Worm (Caenorhabditis elegans) whole organism, L2 larva: ENCODE results near the gene Y50D4B.2.

ENCODE experiments used
- C34F6.9 ChIP-seq: fragments of 150-350 bp; optimal IDR thresholded peaks from 2 replicates; lab custom pipeline; 2014; ENCODE audit warnings: missing biosample characterization, missing genetic modification characterization
- F13H6.1 ChIP-seq: sonication (generic microtip); optimal IDR thresholded peaks from 2 replicates; lab custom pipeline; 2016; ENCODE audit warnings: missing genetic modification characterization, missing compliant biosample characterization
- R02D3.7 ChIP-seq: fragments of 150-350 bp; optimal IDR thresholded peaks from 2 replicates; lab custom pipeline; 2014; ENCODE audit warnings: missing biosample characterization, missing genetic modification characterization
- Y55F3AM.14 ChIP-seq: fragments of 200-800 bp; sonication (Bioruptor generic); optimal IDR thresholded peaks from 2 replicates; lab custom pipeline; 2018; ENCODE audit warnings: mild to moderate bottlenecking, missing genetic modification characterization, missing compliant biosample characterization
- ZK546.5 ChIP-seq: sonication (generic microtip); optimal IDR thresholded peaks from 2 replicates; lab custom pipeline; 2017; ENCODE audit warnings: missing biosample characterization, missing genetic modification characterization
- alr-1 ChIP-seq: fragments of 150-350 bp; optimal IDR thresholded peaks from 2 replicates; lab custom pipeline; 2014; ENCODE audit warnings: missing biosample characterization, missing genetic modification characterization
- aly-2 ChIP-seq: fragments of 150-350 bp; optimal IDR thresholded peaks from 2 replicates; lab custom pipeline; 2014; ENCODE audit warnings: missing biosample characterization, missing genetic modification characterization
- ama-1 ChIP-seq: fragments of 150-350 bp; optimal IDR thresholded peaks from 2 replicates; lab custom pipeline; 2018; ENCODE audit warnings: inconsistent platforms
- blmp-1 ChIP-seq: sonication (generic microtip); optimal IDR thresholded peaks from 2 replicates; lab custom pipeline; 2017; ENCODE audit warnings: missing genetic modification characterization, mild to moderate bottlenecking, missing compliant biosample characterization, antibody characterized with exemption, moderate library complexity; ENCODE audit not compliant: insufficient read depth
- ceh-16 ChIP-seq: fragments of 150-350 bp; optimal IDR thresholded peaks from 2 replicates; lab custom pipeline; 2014; ENCODE audit warnings: missing biosample characterization, missing genetic modification characterization
- ceh-82 ChIP-seq: fragments of 150-350 bp; optimal IDR thresholded peaks from 2 replicates; lab custom pipeline; 2014; ENCODE audit warnings: missing biosample characterization, missing genetic modification characterization
- crh-2 ChIP-seq: sonication (generic microtip); optimal IDR thresholded peaks from 2 replicates; lab custom pipeline; 2017; ENCODE audit warnings: missing biosample characterization, missing genetic modification characterization
- dmd-4 ChIP-seq: sonication (generic microtip); optimal IDR thresholded peaks from 2 replicates; lab custom pipeline; 2017; ENCODE audit warnings: missing biosample characterization, missing genetic modification characterization
- egl-27 ChIP-seq: sonication (generic microtip); optimal IDR thresholded peaks from 3 replicates; lab custom pipeline; 2017; ENCODE audit warnings: missing biosample characterization, missing genetic modification reagents, missing genetic modification characterization
- elt-1 ChIP-seq: fragments of 150-350 bp; optimal IDR thresholded peaks from 2 replicates; lab custom pipeline; 2014; ENCODE audit warnings: missing biosample characterization, missing genetic modification characterization
- elt-3 ChIP-seq: sonication (generic microtip); optimal IDR thresholded peaks from 2 replicates; lab custom pipeline; 2017; ENCODE audit warnings: missing biosample characterization, missing genetic modification characterization
- fos-1 ChIP-seq: fragments of 150-350 bp; optimal IDR thresholded peaks from 2 replicates; lab custom pipeline; 2014; ENCODE audit warnings: missing biosample characterization, missing genetic modification characterization
- gmeb-1 ChIP-seq: fragments of 150-350 bp; optimal IDR thresholded peaks from 2 replicates; lab custom pipeline; 2014; ENCODE audit warnings: missing biosample characterization, missing genetic modification characterization
- lin-11 ChIP-seq: fragments of 150-350 bp; sonication (generic microtip); optimal IDR thresholded peaks from 2 replicates; lab custom pipeline; 2014; ENCODE audit warnings: missing biosample characterization, missing genetic modification characterization, inconsistent platforms, mixed read lengths
- lin-13 ChIP-seq: fragments of 150-350 bp; optimal IDR thresholded peaks from 2 replicates; lab custom pipeline; 2014; ENCODE audit warnings: missing biosample characterization, missing genetic modification reagents, missing genetic modification characterization
- lin-39 ChIP-seq: fragments of 150-350 bp; optimal IDR thresholded peaks from 2 replicates; lab custom pipeline; 2014; ENCODE audit warnings: missing biosample characterization, missing genetic modification reagents, missing genetic modification characterization
- lsy-2 ChIP-seq, 2 experiments: fragments of 150-350 bp in 1 of 2; sonication (generic microtip) in 1 of 2; optimal IDR thresholded peaks; 2 replicates each; lab custom pipeline; 2014 to 2017; ENCODE audit warnings: missing biosample characterization in 2 of 2, missing genetic modification characterization in 2 of 2
- mab-5 ChIP-seq: fragments of 150-350 bp; optimal IDR thresholded peaks from 2 replicates; lab custom pipeline; 2014; ENCODE audit warnings: missing biosample characterization, missing genetic modification characterization
- mdl-1 ChIP-seq, 2 experiments: fragments of 150-350 bp in 1 of 2; sonication (generic microtip) in 1 of 2; optimal IDR thresholded peaks; 2 replicates each; lab custom pipeline; 2017; ENCODE audit warnings: missing biosample characterization in 2 of 2, missing genetic modification characterization in 2 of 2
- nhr-10 ChIP-seq: sonication (generic microtip); optimal IDR thresholded peaks from 2 replicates; lab custom pipeline; 2017; ENCODE audit warnings: missing biosample characterization, missing genetic modification characterization
- nhr-11 ChIP-seq: fragments of 150-350 bp; optimal IDR thresholded peaks from 2 replicates; lab custom pipeline; 2014; ENCODE audit warnings: missing biosample characterization, missing genetic modification characterization
- nhr-12 ChIP-seq: fragments of 150-350 bp; optimal IDR thresholded peaks from 2 replicates; lab custom pipeline; 2014; ENCODE audit warnings: missing biosample characterization, missing genetic modification characterization
- nhr-129 ChIP-seq: fragments of 150-350 bp; optimal IDR thresholded peaks from 2 replicates; lab custom pipeline; 2014; ENCODE audit warnings: missing biosample characterization, missing genetic modification characterization
- nhr-21 ChIP-seq: fragments of 150-350 bp; optimal IDR thresholded peaks from 2 replicates; lab custom pipeline; 2014; ENCODE audit warnings: missing biosample characterization, missing genetic modification characterization
- nhr-23 ChIP-seq: fragments of 150-350 bp; optimal IDR thresholded peaks from 2 replicates; lab custom pipeline; 2014; ENCODE audit warnings: missing biosample characterization, missing genetic modification reagents, missing genetic modification characterization
- nhr-237 ChIP-seq: fragments of 150-350 bp; optimal IDR thresholded peaks from 2 replicates; lab custom pipeline; 2014; ENCODE audit warnings: missing biosample characterization, missing genetic modification characterization
- nhr-25 ChIP-seq: fragments of 150-350 bp; sonication (generic microtip); optimal IDR thresholded peaks from 3 replicates; lab custom pipeline; 2014; ENCODE audit warnings: missing biosample characterization, missing genetic modification characterization
- nhr-6 ChIP-seq: fragments of 150-350 bp; optimal IDR thresholded peaks from 2 replicates; lab custom pipeline; 2014; ENCODE audit warnings: missing biosample characterization, missing genetic modification characterization
- nhr-77 ChIP-seq: fragments of 150-350 bp; optimal IDR thresholded peaks from 2 replicates; lab custom pipeline; 2014; ENCODE audit warnings: missing biosample characterization, missing genetic modification characterization
- peb-1 ChIP-seq: fragments of 150-350 bp; optimal IDR thresholded peaks from 2 replicates; lab custom pipeline; 2014; ENCODE audit warnings: missing biosample characterization, missing genetic modification characterization
- sem-4 ChIP-seq: fragments of 150-350 bp; optimal IDR thresholded peaks from 2 replicates; lab custom pipeline; 2014; ENCODE audit warnings: missing biosample characterization, missing genetic modification reagents, missing genetic modification characterization
- skn-1 ChIP-seq: sonication (generic microtip); optimal IDR thresholded peaks from 2 replicates; lab custom pipeline; 2017; ENCODE audit warnings: missing biosample characterization, missing genetic modification characterization
- sma-3 ChIP-seq: sonication (generic microtip); optimal IDR thresholded peaks from 2 replicates; lab custom pipeline; 2016; ENCODE audit warnings: missing genetic modification reagents, missing genetic modification characterization, missing compliant biosample characterization
- sma-9 ChIP-seq, 2 experiments: fragments of 150-350 bp in 1 of 2; sonication (generic microtip) in 1 of 2; optimal IDR thresholded peaks; 2 replicates each; lab custom pipeline; 2014 to 2016; ENCODE audit warnings: missing genetic modification characterization in 2 of 2, mild to moderate bottlenecking in 1 of 2, missing biosample characterization in 1 of 2, missing compliant biosample characterization in 1 of 2, missing genetic modification reagents in 1 of 2, moderate library complexity in 1 of 2
- snpc-4 ChIP-seq: fragments of 150-350 bp; optimal IDR thresholded peaks from 2 replicates; lab custom pipeline; 2014; ENCODE audit warnings: missing biosample characterization, missing genetic modification characterization
- unc-39 ChIP-seq: fragments of 150-350 bp; optimal IDR thresholded peaks from 2 replicates; lab custom pipeline; 2014; ENCODE audit warnings: missing biosample characterization, missing genetic modification characterization
- unc-55 ChIP-seq: fragments of 150-350 bp; sonication (generic microtip); optimal IDR thresholded peaks from 3 replicates; lab custom pipeline; 2014; ENCODE audit warnings: missing biosample characterization, missing genetic modification reagents, missing genetic modification characterization
- zag-1 ChIP-seq: fragments of 150-350 bp; optimal IDR thresholded peaks from 2 replicates; lab custom pipeline; 2014; ENCODE audit warnings: missing biosample characterization, missing genetic modification characterization
- ztf-1 ChIP-seq: fragments of 200-800 bp; sonication (Bioruptor generic); conservative IDR thresholded peaks from 2 replicates; pipeline ENCODE4 v1.3.6; 2022; ENCODE audit warnings: missing genetic modification characterization, missing compliant biosample characterization
- ztf-11 ChIP-seq: sonication (generic microtip); optimal IDR thresholded peaks from 2 replicates; lab custom pipeline; 2017; ENCODE audit warnings: missing biosample characterization, missing genetic modification characterization
- ztf-4 ChIP-seq: fragments of 150-350 bp; optimal IDR thresholded peaks from 2 replicates; lab custom pipeline; 2014; ENCODE audit warnings: missing biosample characterization, missing genetic modification characterization

Y50D4B.2 gene

ce11 chrV:1142251-1142650 is 41.9 kb downstream of the Y50D4B.2 start:
- TF ChIP-seq nhr-6 (tag; lab: Kevin White, UChicago) (no peak), nhr-237 (no peak), peb-1 (tag; lab: Kevin White, UChicago) (no peak)
- TF ChIP-seq, all 48 proteins: peak for 0

DNA sequence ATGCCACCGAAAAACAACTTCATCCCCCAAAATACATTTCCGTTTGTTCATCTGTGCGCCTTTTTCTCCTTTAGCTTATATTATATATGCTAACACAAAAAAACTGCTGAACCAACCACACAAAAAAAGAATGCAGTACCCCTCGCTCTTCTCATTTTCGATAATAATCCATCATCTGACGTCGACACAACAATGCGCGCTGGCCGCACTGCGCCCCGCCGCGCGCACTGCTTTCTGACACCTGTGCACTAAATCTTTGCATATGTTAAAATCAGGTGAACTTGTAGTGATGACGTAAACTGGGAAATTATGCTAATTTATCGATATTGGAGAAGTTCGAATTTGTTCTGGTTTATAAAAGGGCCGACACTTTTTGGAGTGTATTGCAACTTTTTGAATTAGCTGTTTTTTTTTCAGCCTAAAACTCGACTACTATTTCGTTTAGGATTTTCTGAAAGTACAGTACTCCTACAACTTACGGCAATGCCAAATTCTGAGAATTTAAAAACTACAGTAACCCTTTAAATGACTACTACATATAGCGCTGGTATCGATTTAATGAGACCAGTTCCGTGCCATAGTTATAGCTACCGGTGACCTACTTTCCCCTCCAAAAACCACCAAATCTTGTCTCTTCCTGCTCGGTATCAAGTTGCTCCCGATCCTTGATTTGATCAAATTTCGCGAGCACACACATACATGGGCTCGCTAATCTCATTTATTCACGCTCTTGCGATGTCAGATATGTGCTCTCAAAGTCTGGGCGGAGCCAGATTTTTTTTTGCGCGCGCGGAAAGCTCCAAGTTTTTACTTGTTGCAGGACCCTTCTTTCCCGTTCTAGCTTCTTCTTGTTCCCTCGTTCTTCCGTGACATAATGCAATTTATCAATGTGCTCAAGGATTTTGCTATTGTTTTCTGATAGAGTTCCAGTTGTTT is 49.6 kb downstream of the Y50D4B.2 start:
- TF ChIP-seq sma-9 (GFP tag; optimal IDR thresholded peaks at IDR 0.05; lab: Kevin White, UChicago) (peak; percentile 34), sma-9 (tag; optimal IDR thresholded peaks at IDR 0.05; lab: Kevin White, UChicago) (no peak), lin-11 (tag; lab: Kevin White, UChicago) (peak; percentile 39), C34F6.9 (tag; lab: Kevin White, UChicago) (no peak), lsy-2 (tag; optimal IDR thresholded peaks at IDR 0.05; lab: Kevin White, UChicago) (peak in 1 of 2 experiments; percentile 22), unc-55 (GFP tag; lab: Kevin White, UChicago) (peak; percentile 2), nhr-10 (no peak)

- peak; percentile 97 for TF ChIP-seq lin-13 (GFP tag; lab: Kevin White, UChicago)
- peak; percentile 79 for TF ChIP-seq snpc-4 (tag; lab: Kevin White, UChicago)
- peak; percentile 100 for TF ChIP-seq Y55F3AM.14 (GFP tag; lab: Kevin White, UChicago)
- TF ChIP-seq blmp-1 (tag; lab: Kevin White, UChicago), result peak; percentile 45
- TF ChIP-seq sma-9 (GFP tag; optimal IDR thresholded peaks at IDR 0.05; lab: Kevin White, UChicago), result peak; percentile 97
- no peak for TF ChIP-seq sma-9 (tag; optimal IDR thresholded peaks at IDR 0.05; lab: Kevin White, UChicago)
- TF ChIP-seq nhr-10, result peak; percentile 93
- TF ChIP-seq nhr-12 (tag; lab: Kevin White, UChicago), result peak; percentile 39
- TF ChIP-seq nhr-237, result peak; percentile 92
- peak; percentile 98 for TF ChIP-seq unc-55 (GFP tag; lab: Kevin White, UChicago)
- TF ChIP-seq unc-39, result peak; percentile 84
- TF ChIP-seq R02D3.7, result peak; percentile 63
- peak; percentile 96 for TF ChIP-seq sem-4 (tag; lab: Kevin White, UChicago)
- TF ChIP-seq sma-3 (GFP tag; lab: Kevin White, UChicago), result peak; percentile 98
- peak; percentile 97 for TF ChIP-seq nhr-129 (tag; lab: Kevin White, UChicago)
- peak; percentile 92 for TF ChIP-seq nhr-25 (tag; lab: Kevin White, UChicago)
- TF ChIP-seq ztf-11 (tag; lab: Kevin White, UChicago), result peak; percentile 77
- TF ChIP-seq C34F6.9 (tag; lab: Kevin White, UChicago), result peak; percentile 98
- peak; percentile 66 for TF ChIP-seq ZK546.5
- peak; percentile 99 for TF ChIP-seq lin-11 (tag; lab: Kevin White, UChicago)
- TF ChIP-seq lsy-2 (tag; optimal IDR thresholded peaks at IDR 0.05; lab: Kevin White, UChicago), result peak; percentile 93 to 95
- no peak for TF ChIP-seq lin-39 (tag; lab: Kevin White, UChicago)
- peak; percentile 55 for TF ChIP-seq dmd-4 (tag; lab: Kevin White, UChicago)
- peak; percentile 99 for TF ChIP-seq zag-1 (tag; lab: Kevin White, UChicago)
- TF ChIP-seq ceh-16 (tag; lab: Kevin White, UChicago), result peak; percentile 87
- peak; percentile 26 for TF ChIP-seq skn-1 (tag; lab: Kevin White, UChicago)
- TF ChIP-seq fos-1, result peak; percentile 96
- peak; percentile 98 for TF ChIP-seq ztf-4
- no peak for TF ChIP-seq elt-1 (tag; lab: Kevin White, UChicago)
- no peak for TF ChIP-seq alr-1 (tag; lab: Kevin White, UChicago)
- peak; percentile 92; the same call in 1 of the 2 replicates for TF ChIP-seq ztf-1 (GFP tag; lab: Robert Waterston, UW)
- no peak for TF ChIP-seq peb-1 (tag; lab: Kevin White, UChicago)
- TF ChIP-seq ceh-82 (tag; lab: Kevin White, UChicago), result peak; percentile 91
- peak; percentile 99 for TF ChIP-seq F13H6.1 (tag; lab: Kevin White, UChicago)
- peak; percentile 98 for TF ChIP-seq crh-2 (tag; lab: Kevin White, UChicago)
- peak; percentile 95 for TF ChIP-seq egl-27
- TF ChIP-seq mab-5 (tag; lab: Kevin White, UChicago), result peak; percentile 95
- TF ChIP-seq nhr-77 (tag; lab: Kevin White, UChicago), result peak; percentile 74
- no peak for TF ChIP-seq ama-1 (lab: Kevin White, UChicago)
- peak; percentile 86 for TF ChIP-seq gmeb-1 (tag; lab: Kevin White, UChicago)
- TF ChIP-seq elt-3 (tag; lab: Kevin White, UChicago), result no peak
- TF ChIP-seq nhr-11, result peak; percentile 87
- TF ChIP-seq mdl-1 (tag; optimal IDR thresholded peaks at IDR 0.05; lab: Kevin White, UChicago), result peak; percentile 90 to 97
- TF ChIP-seq nhr-23 (tag; lab: Kevin White, UChicago), result no peak
- peak; percentile 94 for TF ChIP-seq nhr-6 (tag; lab: Kevin White, UChicago)
- TF ChIP-seq aly-2 (tag; lab: Kevin White, UChicago), result no peak
- peak; percentile 99 for TF ChIP-seq nhr-21 (tag; lab: Kevin White, UChicago)
These were observed 51.0 kb downstream of the Y50D4B.2 start for ce11 chrV:1151324-1151742.
